Worm (Caenorhabditis elegans): ENCODE measurements around the gene Y43F8B.25.

Gene Y43F8B.25

DNA sequence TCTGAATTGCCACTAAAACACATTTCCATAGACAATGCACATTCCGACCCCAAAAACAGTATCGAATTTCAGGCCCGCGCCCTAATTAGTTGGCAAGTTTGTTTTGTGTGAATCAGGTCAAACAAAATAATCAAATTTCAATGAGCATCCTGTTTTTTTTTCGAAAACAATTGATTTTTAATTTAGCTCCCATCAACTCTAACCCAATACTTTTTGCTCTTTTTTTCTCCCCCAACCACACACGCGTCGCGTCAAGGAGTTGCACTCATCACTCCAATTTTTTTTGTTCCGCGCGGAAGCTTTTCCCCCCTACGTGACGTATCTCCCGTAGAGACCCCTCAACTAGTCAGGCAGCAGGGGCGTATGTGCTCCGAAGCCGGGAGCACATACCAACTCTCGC lies 38.7 kb downstream of the Y43F8B.25 start:
- no peak for TF ChIP-seq nhr-21 (tag; optimal IDR thresholded peaks at IDR 0.05)
- TF ChIP-seq nhr-25 (tag; optimal IDR thresholded peaks at IDR 0.05): no peak
- no peak for TF ChIP-seq nhr-10 (tag; optimal IDR thresholded peaks at IDR 0.05)
- no peak for TF ChIP-seq sma-9 (GFP tag; optimal IDR thresholded peaks at IDR 0.05)
- TF ChIP-seq sma-9 (tag; optimal IDR thresholded peaks at IDR 0.05): no peak
- TF ChIP-seq mbf-1 (tag; optimal IDR thresholded peaks at IDR 0.05): no peak
- no peak for TF ChIP-seq C34F6.9 (tag; optimal IDR thresholded peaks at IDR 0.05)
- TF ChIP-seq ama-1 (optimal IDR thresholded peaks at IDR 0.05): no peak
- no peak for TF ChIP-seq crh-2 (tag; optimal IDR thresholded peaks at IDR 0.05)

DNA sequence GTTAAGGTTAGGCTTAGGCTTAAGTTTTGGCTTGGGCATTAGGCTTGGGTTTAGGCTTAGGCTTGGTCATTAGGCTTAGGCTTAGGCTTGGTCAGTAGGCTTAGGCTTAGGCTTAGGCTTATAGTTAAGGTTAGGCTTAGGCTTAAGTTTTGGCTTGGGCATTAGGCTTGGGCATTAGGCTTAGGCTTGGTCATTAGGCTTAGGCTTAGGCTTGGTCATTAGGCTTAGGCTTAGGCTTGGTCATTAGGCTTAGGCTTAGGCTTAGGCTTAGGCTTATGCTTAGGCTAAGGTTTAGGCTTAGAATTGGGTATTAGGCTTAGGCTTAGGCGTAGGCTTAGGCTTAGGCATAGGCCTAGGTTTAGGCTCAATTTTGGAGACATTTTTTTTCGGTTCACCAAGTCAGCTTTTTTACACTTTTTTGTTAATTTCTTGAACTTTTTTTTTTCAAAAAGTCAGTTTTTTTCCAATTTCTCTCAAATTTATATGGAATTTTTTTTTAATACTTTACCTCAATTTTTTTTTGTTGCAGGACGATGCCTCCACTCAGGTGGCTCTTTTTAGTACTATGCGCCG lies 40.0 kb downstream of the Y43F8B.25 start, which contains the start of gene Y43F8B.3:
TSS of gene Y43F8B.3 (plus strand) at position 523 of the 573 bp plus-strand sequence.
- TF ChIP-seq unc-55 (GFP tag; optimal IDR thresholded peaks at IDR 0.05) (no peak), sma-3 (GFP tag; optimal IDR thresholded peaks at IDR 0.05) (no peak), lin-11 (tag; optimal IDR thresholded peaks at IDR 0.05) (no peak), nhr-10 (tag; optimal IDR thresholded peaks at IDR 0.05) (no peak), mab-5 (tag; optimal IDR thresholded peaks at IDR 0.05) (no peak), ztf-4 (tag; optimal IDR thresholded peaks at IDR 0.05) (no peak), C34F6.9 (tag; optimal IDR thresholded peaks at IDR 0.05) (no peak), unc-62 (GFP tag; optimal IDR thresholded peaks at IDR 0.05) (no peak), ceh-16 (tag; optimal IDR thresholded peaks at IDR 0.05) (no peak), ceh-82 (tag; optimal IDR thresholded peaks at IDR 0.05) (no peak)

DNA sequence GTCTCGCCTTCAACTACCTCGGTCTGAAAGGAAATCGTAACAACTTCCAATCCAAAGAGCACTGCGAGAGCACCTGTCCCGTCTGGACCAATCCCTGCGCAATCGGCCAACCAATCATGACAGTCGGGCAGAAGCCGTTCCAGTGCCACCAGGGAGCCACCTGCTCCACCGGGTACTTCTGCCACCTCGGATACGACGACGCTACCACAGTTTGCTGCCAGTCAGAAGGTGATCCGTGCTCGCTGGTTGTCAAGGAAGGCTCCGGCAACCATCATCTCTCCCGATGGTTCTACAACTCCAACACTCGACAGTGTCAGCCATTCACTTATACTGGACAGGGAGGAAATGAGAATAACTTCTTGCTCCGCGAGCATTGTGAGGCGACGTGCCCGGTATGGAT lies 46.3 kb downstream of the Y43F8B.25 start:
- no peak for TF ChIP-seq elt-3 (tag; optimal IDR thresholded peaks at IDR 0.05)
- TF ChIP-seq unc-39 (tag; optimal IDR thresholded peaks at IDR 0.05): no peak

DNA sequence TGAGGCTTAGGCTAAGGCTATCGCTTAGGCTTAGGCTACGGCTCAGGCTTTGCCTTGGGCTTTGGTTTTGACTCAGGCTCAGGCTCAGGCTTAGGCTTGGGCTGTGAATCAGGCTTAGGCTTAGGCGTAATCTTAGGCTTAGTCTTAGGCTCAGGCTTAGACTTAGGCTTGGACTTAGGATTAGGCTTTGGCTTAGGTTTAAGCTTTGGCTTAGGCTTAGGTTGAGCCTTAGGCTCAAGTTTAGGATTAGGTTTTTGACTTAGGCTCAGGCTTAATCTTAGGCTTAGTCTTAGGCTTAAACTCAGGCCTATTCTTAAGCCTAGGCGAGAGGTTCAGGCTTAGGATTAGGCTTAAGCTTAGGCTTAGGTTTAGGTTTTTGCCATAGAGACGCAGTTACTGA lies 47.6 kb downstream of the Y43F8B.25 start:
- TF ChIP-seq ama-1 (optimal IDR thresholded peaks at IDR 0.05): no peak
- TF ChIP-seq mbf-1 (tag; optimal IDR thresholded peaks at IDR 0.05): no peak
- TF ChIP-seq nhr-10 (tag; optimal IDR thresholded peaks at IDR 0.05): no peak
- no peak for TF ChIP-seq nhr-21 (tag; optimal IDR thresholded peaks at IDR 0.05)
- no peak for TF ChIP-seq ceh-16 (tag; optimal IDR thresholded peaks at IDR 0.05)
- TF ChIP-seq dmd-4 (tag; optimal IDR thresholded peaks at IDR 0.05): no peak
- no peak for TF ChIP-seq blmp-1 (tag; optimal IDR thresholded peaks at IDR 0.05; ENCODE audit: insufficient read depth)
- no peak for TF ChIP-seq nhr-12 (tag; optimal IDR thresholded peaks at IDR 0.05)
- TF ChIP-seq C34F6.9 (tag; optimal IDR thresholded peaks at IDR 0.05): no peak
- no peak for TF ChIP-seq lsy-2 (tag; optimal IDR thresholded peaks at IDR 0.05)
- no peak for TF ChIP-seq elt-1 (tag; optimal IDR thresholded peaks at IDR 0.05)
- no peak for TF ChIP-seq skn-1 (tag; optimal IDR thresholded peaks at IDR 0.05)
- no peak for TF ChIP-seq ztf-1 (GFP tag; conservative IDR thresholded peaks at IDR 0.05)
- TF ChIP-seq lin-13 (GFP tag; optimal IDR thresholded peaks at IDR 0.05): no peak

DNA sequence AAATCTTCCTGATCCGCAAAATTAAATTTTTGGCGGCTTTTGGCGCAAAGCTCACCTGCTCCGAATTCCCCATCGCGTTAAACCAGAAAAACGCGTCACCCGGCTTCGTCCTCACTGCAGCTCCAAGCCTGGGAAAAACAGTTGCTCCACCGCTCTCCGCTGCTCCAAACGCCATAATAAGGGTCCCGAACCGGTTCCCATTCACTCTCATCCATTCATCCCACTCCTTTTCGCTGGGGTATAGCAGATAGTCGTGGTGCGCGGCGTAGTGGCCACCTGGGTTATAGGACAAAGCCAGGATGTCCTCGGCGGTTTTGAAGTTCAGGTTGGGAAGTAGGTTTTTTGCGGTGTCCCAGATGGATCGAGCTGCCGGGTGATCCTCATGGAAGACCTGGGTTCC lies 48.2 kb downstream of the Y43F8B.25 start:
- no peak for TF ChIP-seq sma-3 (GFP tag; optimal IDR thresholded peaks at IDR 0.05)
- no peak for TF ChIP-seq ZK546.5 (tag; optimal IDR thresholded peaks at IDR 0.05)

DNA sequence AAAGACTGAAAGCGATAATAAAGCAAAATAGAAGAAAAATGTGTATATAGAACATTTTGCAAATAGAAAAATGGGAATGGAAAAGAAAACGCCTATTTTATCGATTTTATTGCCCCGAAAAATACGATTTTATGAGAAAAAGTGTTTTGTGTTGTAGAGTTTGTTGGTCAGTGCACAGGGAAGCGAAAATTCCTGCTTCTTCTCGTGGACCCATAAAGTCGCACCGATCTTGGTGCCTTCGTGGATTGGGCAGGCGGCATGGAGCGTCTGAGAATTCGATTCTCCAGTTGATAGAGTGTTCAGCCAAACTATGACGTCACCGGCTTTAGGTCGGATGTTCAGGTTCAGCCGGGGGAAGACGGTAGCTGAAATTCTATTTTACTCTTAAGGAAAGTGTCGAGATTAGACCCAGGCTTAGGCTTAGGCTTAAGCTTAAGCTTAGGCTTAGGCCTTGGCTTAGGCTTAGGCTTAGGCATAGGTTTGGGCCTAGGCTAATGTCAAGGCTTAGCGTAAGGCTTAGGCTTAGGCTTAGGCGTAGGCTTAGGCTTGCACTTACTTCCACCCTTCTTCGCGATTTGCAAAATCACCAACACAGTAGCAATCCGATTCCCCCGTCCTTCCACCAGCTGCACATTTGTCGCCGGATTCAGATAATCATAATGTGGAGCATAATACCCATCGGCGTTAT lies 49.7 kb downstream of the Y43F8B.25 start, which contains the start of gene Y43F8B.19:
TSS of gene Y43F8B.19 (minus strand) at position 51 of the 688 bp plus-strand sequence.
- TF ChIP-seq ztf-11 (tag; optimal IDR thresholded peaks at IDR 0.05): no peak
- no peak for TF ChIP-seq sma-9 (GFP tag; optimal IDR thresholded peaks at IDR 0.05)
- TF ChIP-seq sma-9 (tag; optimal IDR thresholded peaks at IDR 0.05): no peak
- TF ChIP-seq gmeb-1 (tag; optimal IDR thresholded peaks at IDR 0.05): no peak

Data from whole organism, L2 larva.